Worm (Caenorhabditis elegans) whole organism, midembryonic: Measurements from ENCODE around the gene rike-1.

Experiments used
- T22C8.4 ChIP-seq: fragments of 200-800 bp; sonication (Bioruptor generic); IDR thresholded peaks from 2 replicates; pipeline ENCODE4 v1.3.6; 2022; ENCODE audit warnings: missing genetic modification characterization, missing compliant biosample characterization
- cog-1 ChIP-seq: sonication (generic microtip); optimal IDR thresholded peaks from 2 replicates; lab custom pipeline; 2016; ENCODE audit warnings: missing genetic modification characterization, missing compliant biosample characterization
- flt-1 ChIP-seq: fragments of 200-800 bp; sonication (Bioruptor generic); IDR thresholded peaks from 2 replicates; pipeline ENCODE4 v1.3.6; 2022; ENCODE audit warnings: missing genetic modification characterization, missing compliant biosample characterization
- klf-2 ChIP-seq: fragments of 200-800 bp; sonication (Bioruptor generic); conservative IDR thresholded peaks from 2 replicates; pipeline ENCODE4 v1.3.6; 2022; ENCODE audit warnings: missing genetic modification reagents, missing genetic modification characterization, missing compliant biosample characterization
- med-1 ChIP-seq: sonication (generic microtip); optimal IDR thresholded peaks from 2 replicates; lab custom pipeline; 2017; ENCODE audit warnings: missing genetic modification characterization, mild to moderate bottlenecking, missing compliant biosample characterization, antibody characterized with exemption, missing genetic modification reagents; ENCODE audit not compliant: insufficient read depth
- ref-1 ChIP-seq: fragments of 200-800 bp; sonication (Bioruptor generic); conservative IDR thresholded peaks from 2 replicates; pipeline ENCODE4 v1.3.6; 2022; ENCODE audit warnings: missing genetic modification reagents, missing genetic modification characterization, missing compliant biosample characterization
- tab-1 ChIP-seq: fragments of 200-800 bp; sonication (Bioruptor generic); IDR thresholded peaks from 2 replicates; pipeline ENCODE4 v1.3.6; 2022; ENCODE audit warnings: missing genetic modification characterization, missing compliant biosample characterization
- ztf-23 ChIP-seq: fragments of 200-800 bp; sonication (Bioruptor generic); IDR thresholded peaks from 2 replicates; pipeline ENCODE4 v1.3.6; 2022; ENCODE audit warnings: missing genetic modification reagents, missing genetic modification characterization, missing compliant biosample characterization
- ztf-29 ChIP-seq: fragments of 200-800 bp; sonication (Bioruptor generic); IDR thresholded peaks from 2 replicates; pipeline ENCODE4 v1.3.6; 2022; ENCODE audit warnings: missing genetic modification reagents, missing genetic modification characterization, missing compliant biosample characterization

rike-1 gene

ce11 chrV:14548510-14548909 is 2.8 kb upstream of the rike-1 start:
- TF ChIP-seq flt-1 (GFP tag; lab: Robert Waterston, UW) (no peak), ztf-23 (GFP tag; lab: Robert Waterston, UW) (no peak), cog-1 (no peak), klf-2 (GFP tag; lab: Robert Waterston, UW) (no peak), ztf-29 (GFP tag; lab: Robert Waterston, UW) (no peak), med-1 (GFP tag; lab: Kevin White, UChicago) (no peak), T22C8.4 (no peak), tab-1 (GFP tag; lab: Robert Waterston, UW) (no peak), ref-1 (GFP tag; lab: Robert Waterston, UW) (no peak)

- no peak for TF ChIP-seq cog-1
- TF ChIP-seq tab-1 (GFP tag; lab: Robert Waterston, UW) = no peak
- no peak for TF ChIP-seq ref-1 (GFP tag; lab: Robert Waterston, UW)
- no peak for TF ChIP-seq T22C8.4
- no peak for TF ChIP-seq med-1 (GFP tag; lab: Kevin White, UChicago)
- TF ChIP-seq ztf-23 (GFP tag; lab: Robert Waterston, UW) = no peak
- no peak for TF ChIP-seq flt-1 (GFP tag; lab: Robert Waterston, UW)
- no peak for TF ChIP-seq ztf-29 (GFP tag; lab: Robert Waterston, UW)
- TF ChIP-seq klf-2 (GFP tag; lab: Robert Waterston, UW) = no peak
These were observed 903 bp upstream of the rike-1 start, which contains the start of gene C53A5.13 for ce11 chrV:14546569-14546968. Gene C53A5.13 (plus strand): TSS chrV:14546869.

DNA sequence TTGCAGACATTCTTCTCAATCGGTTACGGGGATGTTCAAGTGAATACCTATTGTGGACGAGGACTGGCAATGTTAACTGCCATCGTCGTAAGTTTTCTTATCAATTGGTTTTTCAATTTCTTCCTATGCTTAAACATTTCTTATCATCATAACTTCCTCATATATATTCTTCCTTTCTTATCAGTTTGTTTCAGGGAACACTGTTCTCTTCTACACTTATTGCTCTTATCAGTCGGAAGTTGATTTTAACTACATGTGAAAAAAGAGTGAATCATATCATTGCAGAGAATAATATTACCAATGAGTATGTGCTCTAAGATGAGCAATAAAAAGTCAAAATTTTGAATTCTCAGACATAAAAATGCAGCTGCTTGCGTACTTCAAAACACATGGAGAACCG is 3.5 kb downstream of the rike-1 start:
- TF ChIP-seq ztf-29 (GFP tag; lab: Robert Waterston, UW) = no peak
- no peak for TF ChIP-seq klf-2 (GFP tag; lab: Robert Waterston, UW)
- no peak for TF ChIP-seq cog-1
- TF ChIP-seq ztf-23 (GFP tag; lab: Robert Waterston, UW) = no peak
- TF ChIP-seq T22C8.4 = no peak
- no peak for TF ChIP-seq flt-1 (GFP tag; lab: Robert Waterston, UW)
- no peak for TF ChIP-seq med-1 (GFP tag; lab: Kevin White, UChicago)
- TF ChIP-seq tab-1 (GFP tag; lab: Robert Waterston, UW) = no peak

- TF ChIP-seq flt-1 (GFP tag; lab: Robert Waterston, UW) (no peak), ztf-29 (GFP tag; lab: Robert Waterston, UW) (no peak), cog-1 (no peak), ref-1 (GFP tag; lab: Robert Waterston, UW) (no peak), tab-1 (GFP tag; lab: Robert Waterston, UW) (no peak), klf-2 (GFP tag; lab: Robert Waterston, UW) (no peak), T22C8.4 (no peak)
These were observed 4.7 kb downstream of the rike-1 start for ce11 chrV:14540932-14541331.

- TF ChIP-seq ref-1 (GFP tag; lab: Robert Waterston, UW) = no peak
- TF ChIP-seq klf-2 (GFP tag; lab: Robert Waterston, UW) = no peak
- TF ChIP-seq ztf-23 (GFP tag; lab: Robert Waterston, UW) = no peak
- no peak for TF ChIP-seq tab-1 (GFP tag; lab: Robert Waterston, UW)
- no peak for TF ChIP-seq med-1 (GFP tag; lab: Kevin White, UChicago)
- TF ChIP-seq flt-1 (GFP tag; lab: Robert Waterston, UW) = no peak
- no peak for TF ChIP-seq cog-1
- TF ChIP-seq ztf-29 (GFP tag; lab: Robert Waterston, UW) = no peak
- no peak for TF ChIP-seq T22C8.4
These were observed 6.3 kb downstream of the rike-1 start for ce11 chrV:14539355-14539754.

DNA sequence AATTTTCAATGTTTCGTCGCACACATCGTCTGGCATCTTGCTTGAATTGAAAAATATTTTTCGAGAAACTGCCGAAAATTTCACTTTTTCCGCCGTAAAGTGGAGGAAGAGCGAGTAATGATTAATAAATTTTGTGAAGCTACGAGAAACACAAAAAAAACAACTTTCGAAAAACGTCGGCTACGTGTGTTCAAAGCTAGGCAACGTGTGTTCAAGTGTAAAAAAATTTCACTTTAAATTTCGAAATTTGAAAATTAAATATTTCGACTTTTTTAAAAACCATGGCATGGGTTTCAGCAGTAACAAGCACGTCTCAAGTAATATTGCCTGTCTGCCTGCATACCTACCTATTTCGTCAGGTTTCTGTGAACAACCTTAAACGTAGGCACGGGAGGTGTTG is 9.4 kb downstream of the rike-1 start, which contains the start of gene tag-191:
Gene tag-191 (minus strand): TSS at position 101 of the 400 bp plus-strand sequence.
- no peak for TF ChIP-seq klf-2 (GFP tag; lab: Robert Waterston, UW)
- no peak for TF ChIP-seq T22C8.4
- no peak for TF ChIP-seq ztf-29 (GFP tag; lab: Robert Waterston, UW)
- TF ChIP-seq tab-1 (GFP tag; lab: Robert Waterston, UW) = no peak
- TF ChIP-seq med-1 (GFP tag; lab: Kevin White, UChicago) = no peak
- no peak for TF ChIP-seq ztf-23 (GFP tag; lab: Robert Waterston, UW)
- no peak for TF ChIP-seq cog-1
- no peak for TF ChIP-seq ref-1 (GFP tag; lab: Robert Waterston, UW)
- TF ChIP-seq flt-1 (GFP tag; lab: Robert Waterston, UW) = no peak

DNA sequence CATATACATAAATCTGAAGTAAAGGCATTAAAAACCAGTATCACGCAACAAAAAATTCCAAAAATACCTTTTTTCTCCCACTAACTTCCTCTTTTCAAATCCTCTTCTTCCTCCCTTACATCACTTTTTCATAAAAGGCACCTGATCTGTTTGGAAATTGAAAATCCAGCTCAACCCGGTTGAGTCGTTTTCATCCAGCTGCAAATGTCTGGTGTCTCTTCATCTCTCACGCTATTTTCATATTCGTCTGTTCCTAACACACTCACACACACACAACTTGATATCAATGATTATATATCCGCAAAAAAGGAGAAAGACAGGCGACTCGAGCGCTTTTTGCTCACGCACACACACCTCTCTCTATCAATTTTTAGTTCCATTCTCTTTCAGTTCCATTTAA is 13.3 kb downstream of the rike-1 start:
- TF ChIP-seq ztf-23 (GFP tag; lab: Robert Waterston, UW) = no peak

ce11 chrV:14530813-14531212 is 14.9 kb downstream of the rike-1 start, which contains the start of gene kcnl-4:
Gene kcnl-4 (plus strand): TSS chrV:14531113.
- TF ChIP-seq ref-1 (GFP tag; lab: Robert Waterston, UW) (no peak), tab-1 (GFP tag; lab: Robert Waterston, UW) (no peak), ztf-29 (GFP tag; lab: Robert Waterston, UW) (no peak), flt-1 (GFP tag; lab: Robert Waterston, UW) (no peak), klf-2 (GFP tag; lab: Robert Waterston, UW) (no peak), ztf-23 (GFP tag; lab: Robert Waterston, UW) (no peak), med-1 (GFP tag; lab: Kevin White, UChicago) (no peak), cog-1 (no peak), T22C8.4 (no peak)

DNA sequence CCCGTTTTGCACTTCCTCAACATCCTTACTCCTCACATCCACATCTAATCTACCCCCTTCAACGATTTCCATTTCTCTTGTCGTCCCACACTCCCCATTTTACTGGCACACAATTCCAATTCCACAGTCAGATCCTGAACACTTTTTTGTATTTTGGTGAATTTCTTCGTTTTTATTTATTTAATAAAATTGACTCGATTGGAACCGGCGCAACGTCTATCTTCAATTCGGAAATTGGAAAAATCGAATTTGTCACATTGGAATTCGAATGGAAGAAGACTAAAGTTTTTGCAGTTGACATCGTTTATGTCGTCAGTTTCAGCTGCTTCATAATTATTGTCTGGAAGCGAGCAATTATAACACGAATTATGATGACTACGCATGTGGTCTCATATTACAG is 18.5 kb downstream of the rike-1 start:
- TF ChIP-seq med-1 (GFP tag; lab: Kevin White, UChicago) (no peak), ztf-29 (GFP tag; lab: Robert Waterston, UW) (no peak), ref-1 (GFP tag; lab: Robert Waterston, UW) (no peak), klf-2 (GFP tag; lab: Robert Waterston, UW) (no peak), T22C8.4 (no peak), ztf-23 (GFP tag; lab: Robert Waterston, UW) (no peak), tab-1 (GFP tag; lab: Robert Waterston, UW) (no peak), cog-1 (no peak), flt-1 (GFP tag; lab: Robert Waterston, UW) (no peak)

- TF ChIP-seq tab-1 (GFP tag; lab: Robert Waterston, UW) (no peak), ztf-23 (GFP tag; lab: Robert Waterston, UW) (no peak), med-1 (GFP tag; lab: Kevin White, UChicago) (no peak), T22C8.4 (no peak), klf-2 (GFP tag; lab: Robert Waterston, UW) (no peak), ref-1 (GFP tag; lab: Robert Waterston, UW) (no peak), cog-1 (no peak), ztf-29 (GFP tag; lab: Robert Waterston, UW) (no peak), flt-1 (GFP tag; lab: Robert Waterston, UW) (no peak)
These were observed 20.6 kb downstream of the rike-1 start, which contains the start of gene hda-1 for ce11 chrV:14525089-14525488. Gene hda-1 (plus strand): TSS chrV:14525389.
